Worm (Caenorhabditis elegans) whole organism, L2 larva: ENCODE results near the gene col-131.

Source experiments
- C34F6.9 ChIP-seq: fragments of 150-350 bp; optimal IDR thresholded peaks from 2 replicates; lab custom pipeline; 2014; ENCODE audit warnings: missing biosample characterization, missing genetic modification characterization
- F13H6.1 ChIP-seq: sonication (generic microtip); optimal IDR thresholded peaks from 2 replicates; lab custom pipeline; 2016; ENCODE audit warnings: missing genetic modification characterization, missing compliant biosample characterization
- R02D3.7 ChIP-seq: fragments of 150-350 bp; optimal IDR thresholded peaks from 2 replicates; lab custom pipeline; 2014; ENCODE audit warnings: missing biosample characterization, missing genetic modification characterization
- Y55F3AM.14 ChIP-seq: fragments of 200-800 bp; sonication (Bioruptor generic); optimal IDR thresholded peaks from 2 replicates; lab custom pipeline; 2018; ENCODE audit warnings: mild to moderate bottlenecking, missing genetic modification characterization, missing compliant biosample characterization
- ZK546.5 ChIP-seq: sonication (generic microtip); optimal IDR thresholded peaks from 2 replicates; lab custom pipeline; 2017; ENCODE audit warnings: missing biosample characterization, missing genetic modification characterization
- alr-1 ChIP-seq: fragments of 150-350 bp; optimal IDR thresholded peaks from 2 replicates; lab custom pipeline; 2014; ENCODE audit warnings: missing biosample characterization, missing genetic modification characterization
- blmp-1 ChIP-seq: sonication (generic microtip); optimal IDR thresholded peaks from 2 replicates; lab custom pipeline; 2017; ENCODE audit warnings: missing genetic modification characterization, mild to moderate bottlenecking, missing compliant biosample characterization, antibody characterized with exemption, moderate library complexity; ENCODE audit not compliant: insufficient read depth
- crh-2 ChIP-seq: sonication (generic microtip); optimal IDR thresholded peaks from 2 replicates; lab custom pipeline; 2017; ENCODE audit warnings: missing biosample characterization, missing genetic modification characterization
- dmd-4 ChIP-seq: sonication (generic microtip); optimal IDR thresholded peaks from 2 replicates; lab custom pipeline; 2017; ENCODE audit warnings: missing biosample characterization, missing genetic modification characterization
- egl-27 ChIP-seq: sonication (generic microtip); optimal IDR thresholded peaks from 3 replicates; lab custom pipeline; 2017; ENCODE audit warnings: missing biosample characterization, missing genetic modification reagents, missing genetic modification characterization
- gmeb-1 ChIP-seq: fragments of 150-350 bp; optimal IDR thresholded peaks from 2 replicates; lab custom pipeline; 2014; ENCODE audit warnings: missing biosample characterization, missing genetic modification characterization
- lin-13 ChIP-seq: fragments of 150-350 bp; optimal IDR thresholded peaks from 2 replicates; lab custom pipeline; 2014; ENCODE audit warnings: missing biosample characterization, missing genetic modification reagents, missing genetic modification characterization
- mab-5 ChIP-seq: fragments of 150-350 bp; optimal IDR thresholded peaks from 2 replicates; lab custom pipeline; 2014; ENCODE audit warnings: missing biosample characterization, missing genetic modification characterization
- mbf-1 ChIP-seq: sonication (generic microtip); optimal IDR thresholded peaks from 2 replicates; lab custom pipeline; 2017; ENCODE audit warnings: missing biosample characterization, missing genetic modification characterization
- mdl-1 ChIP-seq, 2 experiments: fragments of 150-350 bp in 1 of 2; sonication (generic microtip) in 1 of 2; optimal IDR thresholded peaks; 2 replicates each; lab custom pipeline; 2017; ENCODE audit warnings: missing biosample characterization in 2 of 2, missing genetic modification characterization in 2 of 2
- nhr-11 ChIP-seq: fragments of 150-350 bp; optimal IDR thresholded peaks from 2 replicates; lab custom pipeline; 2014; ENCODE audit warnings: missing biosample characterization, missing genetic modification characterization
- nhr-12 ChIP-seq: fragments of 150-350 bp; optimal IDR thresholded peaks from 2 replicates; lab custom pipeline; 2014; ENCODE audit warnings: missing biosample characterization, missing genetic modification characterization
- nhr-21 ChIP-seq: fragments of 150-350 bp; optimal IDR thresholded peaks from 2 replicates; lab custom pipeline; 2014; ENCODE audit warnings: missing biosample characterization, missing genetic modification characterization
- nhr-23 ChIP-seq: fragments of 150-350 bp; optimal IDR thresholded peaks from 2 replicates; lab custom pipeline; 2014; ENCODE audit warnings: missing biosample characterization, missing genetic modification reagents, missing genetic modification characterization
- nhr-237 ChIP-seq: fragments of 150-350 bp; optimal IDR thresholded peaks from 2 replicates; lab custom pipeline; 2014; ENCODE audit warnings: missing biosample characterization, missing genetic modification characterization
- nhr-25 ChIP-seq: fragments of 150-350 bp; sonication (generic microtip); optimal IDR thresholded peaks from 3 replicates; lab custom pipeline; 2014; ENCODE audit warnings: missing biosample characterization, missing genetic modification characterization
- nhr-6 ChIP-seq: fragments of 150-350 bp; optimal IDR thresholded peaks from 2 replicates; lab custom pipeline; 2014; ENCODE audit warnings: missing biosample characterization, missing genetic modification characterization
- nhr-77 ChIP-seq: fragments of 150-350 bp; optimal IDR thresholded peaks from 2 replicates; lab custom pipeline; 2014; ENCODE audit warnings: missing biosample characterization, missing genetic modification characterization
- peb-1 ChIP-seq: fragments of 150-350 bp; optimal IDR thresholded peaks from 2 replicates; lab custom pipeline; 2014; ENCODE audit warnings: missing biosample characterization, missing genetic modification characterization
- sem-4 ChIP-seq: fragments of 150-350 bp; optimal IDR thresholded peaks from 2 replicates; lab custom pipeline; 2014; ENCODE audit warnings: missing biosample characterization, missing genetic modification reagents, missing genetic modification characterization
- skn-1 ChIP-seq: sonication (generic microtip); optimal IDR thresholded peaks from 2 replicates; lab custom pipeline; 2017; ENCODE audit warnings: missing biosample characterization, missing genetic modification characterization
- sma-3 ChIP-seq: sonication (generic microtip); optimal IDR thresholded peaks from 2 replicates; lab custom pipeline; 2016; ENCODE audit warnings: missing genetic modification reagents, missing genetic modification characterization, missing compliant biosample characterization
- sma-9 ChIP-seq, 2 experiments: fragments of 150-350 bp in 1 of 2; sonication (generic microtip) in 1 of 2; optimal IDR thresholded peaks; 2 replicates each; lab custom pipeline; 2014 to 2016; ENCODE audit warnings: missing genetic modification characterization in 2 of 2, mild to moderate bottlenecking in 1 of 2, missing biosample characterization in 1 of 2, missing compliant biosample characterization in 1 of 2, missing genetic modification reagents in 1 of 2, moderate library complexity in 1 of 2
- snpc-4 ChIP-seq: fragments of 150-350 bp; optimal IDR thresholded peaks from 2 replicates; lab custom pipeline; 2014; ENCODE audit warnings: missing biosample characterization, missing genetic modification characterization
- unc-39 ChIP-seq: fragments of 150-350 bp; optimal IDR thresholded peaks from 2 replicates; lab custom pipeline; 2014; ENCODE audit warnings: missing biosample characterization, missing genetic modification characterization
- unc-62 ChIP-seq: fragments of 150-350 bp; optimal IDR thresholded peaks from 2 replicates; lab custom pipeline; 2014; ENCODE audit warnings: missing biosample characterization, missing genetic modification reagents, missing genetic modification characterization
- zag-1 ChIP-seq: fragments of 150-350 bp; optimal IDR thresholded peaks from 2 replicates; lab custom pipeline; 2014; ENCODE audit warnings: missing biosample characterization, missing genetic modification characterization
- ztf-1 ChIP-seq: fragments of 200-800 bp; sonication (Bioruptor generic); conservative IDR thresholded peaks from 2 replicates; pipeline ENCODE4 v1.3.6; 2022; ENCODE audit warnings: missing genetic modification characterization, missing compliant biosample characterization
- ztf-11 ChIP-seq: sonication (generic microtip); optimal IDR thresholded peaks from 2 replicates; lab custom pipeline; 2017; ENCODE audit warnings: missing biosample characterization, missing genetic modification characterization
- ztf-4 ChIP-seq: fragments of 150-350 bp; optimal IDR thresholded peaks from 2 replicates; lab custom pipeline; 2014; ENCODE audit warnings: missing biosample characterization, missing genetic modification characterization

Gene col-131

ce11 chrIV:13108430-13108829 is 41.3 kb upstream of the col-131 start:
- TF ChIP-seq skn-1 (tag; lab: Kevin White, UChicago) (no peak), F13H6.1 (tag; lab: Kevin White, UChicago) (no peak), sma-9 (GFP tag; optimal IDR thresholded peaks at IDR 0.05; lab: Kevin White, UChicago) (no peak), sma-9 (tag; optimal IDR thresholded peaks at IDR 0.05; lab: Kevin White, UChicago) (no peak), ztf-11 (tag; lab: Kevin White, UChicago) (no peak), blmp-1 (tag; lab: Kevin White, UChicago) (no peak), snpc-4 (no peak), ztf-4 (tag; lab: Kevin White, UChicago) (no peak), nhr-12 (tag; lab: Kevin White, UChicago) (no peak), mab-5 (tag; lab: Kevin White, UChicago) (no peak), egl-27 (no peak), ztf-1 (no peak), unc-62 (GFP tag; lab: Kevin White, UChicago) (no peak), ZK546.5 (tag; lab: Kevin White, UChicago) (no peak), unc-39 (tag; lab: Kevin White, UChicago) (no peak), nhr-77 (tag; lab: Kevin White, UChicago) (no peak), nhr-11 (no peak), zag-1 (tag; lab: Kevin White, UChicago) (no peak), C34F6.9 (tag; lab: Kevin White, UChicago) (no peak), nhr-237 (no peak), crh-2 (tag; lab: Kevin White, UChicago) (no peak)
- TF ChIP-seq, all 48 proteins: peak for 0

DNA sequence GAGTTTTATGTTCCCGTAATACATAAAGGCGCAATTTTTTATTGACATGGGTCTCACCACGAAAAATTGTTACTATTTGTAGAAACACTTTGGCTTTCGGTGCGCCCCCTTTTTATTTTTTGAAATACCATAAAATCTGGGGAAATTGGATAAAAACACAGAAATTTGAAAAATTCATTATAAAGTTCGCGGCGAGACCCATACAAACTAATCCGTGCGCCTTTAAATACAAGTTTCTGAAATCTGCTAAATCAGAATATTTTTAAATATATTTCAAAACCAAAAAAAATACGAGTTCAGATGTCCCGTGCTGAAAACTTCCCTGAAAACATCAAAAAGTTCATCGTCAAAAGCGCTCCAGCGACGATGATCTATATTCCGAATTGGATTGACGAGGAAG is 40.3 kb upstream of the col-131 start, which contains the start of gene B0564.2:
TSS of gene B0564.2 (plus strand) at position 301 of the 400 bp plus-strand sequence.
- TF ChIP-seq mdl-1 (tag; optimal IDR thresholded peaks at IDR 0.05; lab: Kevin White, UChicago) (no peak), nhr-12 (tag; lab: Kevin White, UChicago) (no peak), crh-2 (tag; lab: Kevin White, UChicago) (no peak), nhr-6 (tag; lab: Kevin White, UChicago) (no peak), egl-27 (no peak), nhr-77 (tag; lab: Kevin White, UChicago) (no peak), sma-9 (GFP tag; optimal IDR thresholded peaks at IDR 0.05; lab: Kevin White, UChicago) (no peak), sma-9 (tag; optimal IDR thresholded peaks at IDR 0.05; lab: Kevin White, UChicago) (no peak), C34F6.9 (tag; lab: Kevin White, UChicago) (no peak), skn-1 (tag; lab: Kevin White, UChicago) (no peak), gmeb-1 (tag; lab: Kevin White, UChicago) (no peak), ZK546.5 (tag; lab: Kevin White, UChicago) (no peak), alr-1 (tag; lab: Kevin White, UChicago) (no peak), nhr-21 (tag; lab: Kevin White, UChicago) (no peak), mbf-1 (tag; lab: Kevin White, UChicago) (no peak), ztf-4 (tag; lab: Kevin White, UChicago) (no peak), nhr-237 (no peak), lin-13 (GFP tag; lab: Kevin White, UChicago) (no peak), unc-39 (tag; lab: Kevin White, UChicago) (no peak), dmd-4 (no peak), peb-1 (tag; lab: Kevin White, UChicago) (no peak)

DNA sequence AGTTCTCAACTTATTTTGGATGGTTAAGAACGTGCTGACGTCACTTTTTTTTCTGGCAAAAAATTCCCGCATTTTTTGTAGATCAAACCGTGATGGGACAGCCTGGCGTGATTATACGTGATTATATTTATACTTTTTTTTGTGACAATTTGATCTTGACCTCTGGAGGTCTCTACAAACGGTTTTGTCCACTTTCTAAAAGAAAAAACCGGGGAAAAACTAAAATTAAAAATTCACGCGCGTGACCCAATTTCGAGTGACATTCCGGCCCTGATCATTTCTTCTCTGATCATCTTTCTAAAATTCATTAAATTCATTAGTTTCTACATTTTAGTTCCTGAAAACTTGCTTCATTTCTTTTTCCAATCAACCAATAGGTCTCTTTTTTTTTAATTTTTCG is 37.8 kb upstream of the col-131 start, which contains the start of gene rde-11:
TSS of gene rde-11 (plus strand) at position 301 of the 400 bp plus-strand sequence.
- no peak for TF ChIP-seq Y55F3AM.14 (GFP tag; lab: Kevin White, UChicago)
- no peak for TF ChIP-seq mab-5 (tag; lab: Kevin White, UChicago)
- no peak for TF ChIP-seq sem-4 (tag; lab: Kevin White, UChicago)
- no peak for TF ChIP-seq sma-3 (GFP tag; lab: Kevin White, UChicago)
- no peak for TF ChIP-seq zag-1 (tag; lab: Kevin White, UChicago)
- no peak for TF ChIP-seq R02D3.7 (tag; lab: Kevin White, UChicago)
- TF ChIP-seq nhr-25 (tag; lab: Kevin White, UChicago): no peak
- no peak for TF ChIP-seq gmeb-1 (tag; lab: Kevin White, UChicago)
- TF ChIP-seq peb-1 (tag; lab: Kevin White, UChicago): no peak
- no peak for TF ChIP-seq ztf-11 (tag; lab: Kevin White, UChicago)
- no peak for TF ChIP-seq nhr-23
- no peak for TF ChIP-seq mdl-1 (tag; optimal IDR thresholded peaks at IDR 0.05; lab: Kevin White, UChicago)
- TF ChIP-seq nhr-77 (tag; lab: Kevin White, UChicago): no peak
- no peak for TF ChIP-seq unc-39 (tag; lab: Kevin White, UChicago)
